Worm (Caenorhabditis elegans) whole organism, L1 larva: ENCODE results near the gene H34I24.1.

Source experiments
- C34B4.2 ChIP-seq: sonication (generic microtip); optimal IDR thresholded peaks from 2 replicates; lab custom pipeline; 2017; ENCODE audit warnings: mild to moderate bottlenecking, missing genetic modification characterization, missing compliant biosample characterization
- aly-2 ChIP-seq: fragments of 150-350 bp; optimal IDR thresholded peaks from 2 replicates; lab custom pipeline; 2014; ENCODE audit warnings: missing biosample characterization, missing genetic modification characterization
- blmp-1 ChIP-seq: fragments of 150-350 bp; optimal IDR thresholded peaks from 2 replicates; lab custom pipeline; 2014; ENCODE audit warnings: missing biosample characterization, missing genetic modification characterization
- ceh-8 ChIP-seq: fragments of 200-800 bp; sonication (Bioruptor generic); optimal IDR thresholded peaks from 2 replicates; lab custom pipeline; 2018; ENCODE audit warnings: mild to moderate bottlenecking, missing genetic modification characterization, moderate library complexity, missing compliant biosample characterization
- ceh-82 ChIP-seq, 3 experiments: fragments of 150-350 bp in 1 of 3; sonication (generic microtip) in 2 of 3; optimal IDR thresholded peaks; 2 replicates each; lab custom pipeline; 2014 to 2017; ENCODE audit warnings: missing biosample characterization in 3 of 3, missing genetic modification characterization in 3 of 3
- ceh-90 ChIP-seq: sonication (generic microtip); optimal IDR thresholded peaks from 2 replicates; lab custom pipeline; 2016; ENCODE audit warnings: missing genetic modification characterization, missing compliant biosample characterization
- ces-1 ChIP-seq: fragments of 150-350 bp; optimal IDR thresholded peaks from 2 replicates; lab custom pipeline; 2014; ENCODE audit warnings: missing biosample characterization, missing genetic modification reagents, missing genetic modification characterization
- dpl-1 ChIP-seq, 3 experiments: fragments of 150-350 bp in 2 of 3; sonication (generic microtip) in 1 of 3; optimal IDR thresholded peaks; 2 replicates each; lab custom pipeline; 2014 to 2017; ENCODE audit warnings: missing biosample characterization in 3 of 3, missing genetic modification characterization in 3 of 3, missing genetic modification reagents in 3 of 3
- efl-1 ChIP-seq, 4 experiments: fragments of 150-350 bp; optimal IDR thresholded peaks in 3 of 4; peaks in 1 of 4; 1 replicate in 1 of 4; 2 replicates in 3 of 4; lab custom pipeline; 2014; ENCODE audit warnings: missing biosample characterization in 2 of 4, missing genetic modification characterization in 2 of 4, missing genetic modification reagents in 2 of 4
- egl-27 ChIP-seq, 2 experiments: fragments of 150-350 bp in 1 of 2; sonication (generic microtip); optimal IDR thresholded peaks; 3 replicates each; lab custom pipeline; 2017 to 2018; ENCODE audit warnings: missing biosample characterization in 2 of 2, missing genetic modification characterization in 2 of 2, missing genetic modification reagents in 2 of 2
- elt-2 ChIP-seq: sonication (generic microtip); optimal IDR thresholded peaks from 2 replicates; lab custom pipeline; 2016; ENCODE audit warnings: missing genetic modification characterization, mild to moderate bottlenecking, inconsistent platforms, missing compliant biosample characterization, missing genetic modification reagents
- elt-3 ChIP-seq, 6 experiments: fragments of 150-350 bp in 1 of 6; sonication (generic microtip); optimal IDR thresholded peaks; 2 replicates each; lab custom pipeline; 2017 to 2018; ENCODE audit warnings: missing biosample characterization in 6 of 6, missing genetic modification characterization in 6 of 6, inconsistent platforms in 1 of 6
- fkh-8 ChIP-seq: sonication (generic microtip); optimal IDR thresholded peaks from 2 replicates; lab custom pipeline; 2016; ENCODE audit warnings: mild to moderate bottlenecking, missing genetic modification characterization, missing compliant biosample characterization
- grh-1 ChIP-seq: fragments of 200-800 bp; sonication (Bioruptor generic); IDR thresholded peaks from 2 replicates; pipeline ENCODE4 v1.3.6; 2022; ENCODE audit warnings: missing genetic modification reagents, missing genetic modification characterization, missing compliant biosample characterization
- hlh-17 ChIP-seq: fragments of 200-800 bp; sonication (Bioruptor generic); optimal IDR thresholded peaks from 2 replicates; lab custom pipeline; 2018; ENCODE audit warnings: missing genetic modification characterization, mild to moderate bottlenecking, missing compliant biosample characterization, moderate library complexity, borderline replicate concordance
- hlh-4 ChIP-seq: sonication (generic microtip); optimal IDR thresholded peaks from 2 replicates; lab custom pipeline; 2016; ENCODE audit warnings: mild to moderate bottlenecking, missing genetic modification characterization, missing compliant biosample characterization
- hpl-2 ChIP-seq: fragments of 150-350 bp; optimal IDR thresholded peaks from 2 replicates; lab custom pipeline; 2014; ENCODE audit warnings: missing biosample characterization, missing genetic modification reagents, missing genetic modification characterization
- isw-1 ChIP-seq: fragments of 200-800 bp; sonication (Bioruptor generic); IDR thresholded peaks from 2 replicates; pipeline ENCODE4 v1.3.6; 2022; ENCODE audit warnings: missing genetic modification characterization, missing compliant biosample characterization
- jun-1 ChIP-seq: fragments of 150-350 bp; optimal IDR thresholded peaks from 2 replicates; lab custom pipeline; 2014; ENCODE audit warnings: missing biosample characterization, missing genetic modification reagents, missing genetic modification characterization
- lin-14 ChIP-seq: fragments of 200-800 bp; sonication (Bioruptor generic); optimal IDR thresholded peaks from 2 replicates; lab custom pipeline; 2018; ENCODE audit warnings: mild to moderate bottlenecking, missing genetic modification characterization, moderate library complexity, missing compliant biosample characterization
- lin-15B ChIP-seq: fragments of 150-350 bp; sonication (generic microtip); optimal IDR thresholded peaks from 3 replicates; lab custom pipeline; 2014; ENCODE audit warnings: missing biosample characterization, missing genetic modification characterization
- lin-35 ChIP-seq, 2 experiments: fragments of 150-350 bp; optimal IDR thresholded peaks; 2 replicates each; lab custom pipeline; 2014; ENCODE audit warnings: missing biosample characterization in 2 of 2, missing genetic modification characterization in 2 of 2, missing genetic modification reagents in 2 of 2
- lin-39 ChIP-seq: fragments of 150-350 bp; optimal IDR thresholded peaks from 2 replicates; lab custom pipeline; 2014; ENCODE audit warnings: missing biosample characterization, missing genetic modification reagents, missing genetic modification characterization
- lir-3 ChIP-seq: sonication (generic microtip); optimal IDR thresholded peaks from 2 replicates; lab custom pipeline; 2016; ENCODE audit warnings: mild to moderate bottlenecking, missing genetic modification characterization, moderate library complexity, missing compliant biosample characterization; ENCODE audit not compliant: poor library complexity
- lsy-2 ChIP-seq, 2 experiments: fragments of 150-350 bp; optimal IDR thresholded peaks; 2 replicates each; lab custom pipeline; 2014; ENCODE audit warnings: missing biosample characterization in 2 of 2, missing genetic modification characterization in 2 of 2
- mdl-1 ChIP-seq, 2 experiments: fragments of 150-350 bp; optimal IDR thresholded peaks; 2 replicates each; lab custom pipeline; 2014 to 2017; ENCODE audit warnings: missing biosample characterization in 2 of 2, missing genetic modification characterization in 2 of 2, inconsistent platforms in 1 of 2
- mef-2 ChIP-seq: fragments of 150-350 bp; optimal IDR thresholded peaks from 2 replicates; lab custom pipeline; 2014; ENCODE audit warnings: missing biosample characterization, missing genetic modification characterization
- nhr-11 ChIP-seq: fragments of 150-350 bp; optimal IDR thresholded peaks from 2 replicates; lab custom pipeline; 2014; ENCODE audit warnings: missing biosample characterization, missing genetic modification characterization
- nhr-19 ChIP-seq: fragments of 200-800 bp; sonication (Bioruptor generic); conservative IDR thresholded peaks from 2 replicates; pipeline ENCODE4 v1.3.6; 2022; ENCODE audit warnings: missing genetic modification characterization, missing compliant biosample characterization
- nhr-47 ChIP-seq: sonication (generic microtip); optimal IDR thresholded peaks from 2 replicates; lab custom pipeline; 2016; ENCODE audit warnings: mild to moderate bottlenecking, missing genetic modification characterization, moderate library complexity, missing compliant biosample characterization
- nhr-71 ChIP-seq: sonication (generic microtip); optimal IDR thresholded peaks from 2 replicates; lab custom pipeline; 2016; ENCODE audit warnings: mild to moderate bottlenecking, missing genetic modification characterization, moderate library complexity, missing compliant biosample characterization
- nhr-77 ChIP-seq: fragments of 150-350 bp; optimal IDR thresholded peaks from 2 replicates; lab custom pipeline; 2014; ENCODE audit warnings: missing biosample characterization, missing genetic modification characterization
- nhr-84 ChIP-seq: sonication (generic microtip); optimal IDR thresholded peaks from 2 replicates; lab custom pipeline; 2017; ENCODE audit warnings: missing biosample characterization, missing genetic modification characterization
- nhr-85 ChIP-seq: sonication (generic microtip); peaks from one replicate; lab custom pipeline; 2016; ENCODE audit warnings: missing genetic modification characterization, inconsistent platforms, missing compliant biosample characterization
- snu-23 ChIP-seq: sonication (generic microtip); optimal IDR thresholded peaks from 2 replicates; lab custom pipeline; 2016; ENCODE audit warnings: missing genetic modification characterization, missing compliant biosample characterization
- sox-4 ChIP-seq: sonication (generic microtip); optimal IDR thresholded peaks from 2 replicates; lab custom pipeline; 2016; ENCODE audit warnings: missing genetic modification characterization, missing compliant biosample characterization
- swsn-7 ChIP-seq: sonication (generic microtip); optimal IDR thresholded peaks from 2 replicates; lab custom pipeline; 2016; ENCODE audit warnings: missing genetic modification characterization, missing compliant biosample characterization
- tbx-2 ChIP-seq: sonication (generic microtip); optimal IDR thresholded peaks from 2 replicates; lab custom pipeline; 2016; ENCODE audit warnings: missing genetic modification characterization, missing compliant biosample characterization
- unc-130 ChIP-seq: fragments of 150-350 bp; optimal IDR thresholded peaks from 2 replicates; lab custom pipeline; 2017; ENCODE audit warnings: missing biosample characterization, missing genetic modification characterization, inconsistent platforms
- vab-15 ChIP-seq: sonication (generic microtip); optimal IDR thresholded peaks from 2 replicates; lab custom pipeline; 2017; ENCODE audit warnings: missing genotype, mild to moderate bottlenecking, missing genetic modification characterization, missing compliant biosample characterization
- ztf-11 ChIP-seq, 2 experiments: sonication (generic microtip); optimal IDR thresholded peaks; 2 replicates each; lab custom pipeline; 2016 to 2017; ENCODE audit warnings: missing genetic modification characterization in 2 of 2, missing biosample characterization in 1 of 2, missing compliant biosample characterization in 1 of 2
- ztf-4 ChIP-seq: fragments of 150-350 bp; optimal IDR thresholded peaks from 2 replicates; lab custom pipeline; 2014; ENCODE audit warnings: missing biosample characterization, missing genetic modification characterization

H34I24.1 gene

DNA sequence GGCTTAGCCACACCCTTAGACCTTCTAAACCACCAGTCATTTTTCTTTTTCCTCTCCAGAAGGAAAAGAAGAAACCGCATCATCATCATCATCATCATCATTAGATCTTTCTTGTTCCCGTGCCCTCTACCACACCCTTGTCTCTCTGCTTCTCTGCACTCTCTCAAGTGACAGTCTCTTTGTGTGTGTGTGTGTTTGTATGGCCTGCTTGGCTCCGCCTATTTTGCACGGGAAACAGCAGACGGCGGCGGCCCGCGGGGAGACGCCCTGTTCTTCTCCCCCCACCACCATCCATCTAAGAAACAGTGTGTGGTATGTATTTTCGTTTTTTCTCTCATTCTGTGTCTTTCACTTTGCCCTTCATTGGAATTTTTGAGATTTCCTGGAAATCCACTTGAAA is 25.0 kb downstream of the H34I24.1 start (continued):
- TF ChIP-seq ztf-11 (tag; optimal IDR thresholded peaks at IDR 0.05; lab: Kevin White, UChicago) (no peak), nhr-77 (tag; lab: Kevin White, UChicago) (peak; percentile 64), nhr-84 (tag; lab: Kevin White, UChicago) (no peak), ceh-8 (GFP tag; lab: Kevin White, UChicago) (no peak), egl-27 (tag; optimal IDR thresholded peaks at IDR 0.05; lab: Kevin White, UChicago) (peak in 1 of 2 experiments; percentile 41), elt-2 (tag; lab: Kevin White, UChicago) (peak; percentile 41), nhr-47 (tag; lab: Kevin White, UChicago) (peak; percentile 61), ceh-90 (tag; lab: Kevin White, UChicago) (no peak), efl-1 (optimal IDR thresholded peaks at IDR 0.05; lab: Kevin White, UChicago) (peak; percentile 21 to 36), efl-1 (GFP tag; optimal IDR thresholded peaks at IDR 0.05 in 1 of 2; lab: Kevin White, UChicago) (peak in 1 of 2 experiments; percentile 1), grh-1 (GFP tag; lab: Robert Waterston, UW) (peak; percentile 73), isw-1 (GFP tag; lab: Robert Waterston, UW) (no peak), swsn-7 (tag; lab: Kevin White, UChicago) (peak; percentile 46), ceh-82 (tag; optimal IDR thresholded peaks at IDR 0.05; lab: Kevin White, UChicago) (peak in 1 of 3 experiments; percentile 19), snu-23 (peak; percentile 88), lin-39 (tag; lab: Kevin White, UChicago) (peak; percentile 39), fkh-8 (no peak), lin-15B (tag; lab: Kevin White, UChicago) (no peak), tbx-2 (tag; lab: Kevin White, UChicago) (peak; percentile 77), lir-3 (no peak), ztf-4 (peak; percentile 25), nhr-71 (peak; percentile 87), lin-14 (GFP tag; lab: Kevin White, UChicago) (peak; percentile 97), hlh-17 (GFP tag; lab: Kevin White, UChicago) (no peak), lin-35 (GFP tag; optimal IDR thresholded peaks at IDR 0.05; lab: Kevin White, UChicago) (peak; percentile 14 to 77), lsy-2 (tag; optimal IDR thresholded peaks at IDR 0.05; lab: Kevin White, UChicago) (peak; percentile 35 to 67), ces-1 (GFP tag; lab: Kevin White, UChicago) (no peak), unc-130 (tag; lab: Kevin White, UChicago) (peak; percentile 16)

DNA sequence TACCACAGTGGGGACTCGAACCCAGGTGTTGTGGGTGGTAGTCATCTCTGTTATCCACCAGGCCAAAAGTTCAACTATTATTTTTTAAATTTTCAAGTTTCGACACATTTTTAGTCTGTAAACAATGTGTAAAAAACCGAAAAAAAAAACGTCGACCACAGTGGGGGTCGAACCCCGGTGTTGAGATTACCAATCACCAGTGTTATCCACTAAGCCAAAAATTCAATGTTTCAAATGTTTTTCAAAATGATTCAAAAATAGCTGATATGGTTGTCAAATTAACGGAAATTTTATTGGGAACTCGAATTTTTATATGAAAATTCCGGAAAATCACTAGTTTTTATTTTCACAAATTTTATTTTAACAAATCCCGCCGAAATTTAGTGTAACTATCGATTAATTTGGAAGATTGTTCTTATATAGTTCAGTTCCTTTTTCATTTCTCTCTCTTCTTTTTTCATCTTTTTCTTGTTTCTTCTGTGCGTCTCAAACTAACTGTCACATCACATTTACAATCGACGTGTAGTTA is 26.3 kb downstream of the H34I24.1 start:
- TF ChIP-seq sox-4 (tag; lab: Kevin White, UChicago) (no peak), hpl-2 (GFP tag; lab: Kevin White, UChicago) (no peak), blmp-1 (tag; lab: Kevin White, UChicago) (peak; percentile 26), nhr-85 (tag; lab: Kevin White, UChicago) (peak; percentile 70), efl-1 (optimal IDR thresholded peaks at IDR 0.05; lab: Kevin White, UChicago) (no peak), efl-1 (GFP tag; optimal IDR thresholded peaks at IDR 0.05 in 1 of 2; lab: Kevin White, UChicago) (peak in 1 of 2 experiments; percentile 59)
- TF ChIP-seq, all 84 proteins: peak for 3

DNA sequence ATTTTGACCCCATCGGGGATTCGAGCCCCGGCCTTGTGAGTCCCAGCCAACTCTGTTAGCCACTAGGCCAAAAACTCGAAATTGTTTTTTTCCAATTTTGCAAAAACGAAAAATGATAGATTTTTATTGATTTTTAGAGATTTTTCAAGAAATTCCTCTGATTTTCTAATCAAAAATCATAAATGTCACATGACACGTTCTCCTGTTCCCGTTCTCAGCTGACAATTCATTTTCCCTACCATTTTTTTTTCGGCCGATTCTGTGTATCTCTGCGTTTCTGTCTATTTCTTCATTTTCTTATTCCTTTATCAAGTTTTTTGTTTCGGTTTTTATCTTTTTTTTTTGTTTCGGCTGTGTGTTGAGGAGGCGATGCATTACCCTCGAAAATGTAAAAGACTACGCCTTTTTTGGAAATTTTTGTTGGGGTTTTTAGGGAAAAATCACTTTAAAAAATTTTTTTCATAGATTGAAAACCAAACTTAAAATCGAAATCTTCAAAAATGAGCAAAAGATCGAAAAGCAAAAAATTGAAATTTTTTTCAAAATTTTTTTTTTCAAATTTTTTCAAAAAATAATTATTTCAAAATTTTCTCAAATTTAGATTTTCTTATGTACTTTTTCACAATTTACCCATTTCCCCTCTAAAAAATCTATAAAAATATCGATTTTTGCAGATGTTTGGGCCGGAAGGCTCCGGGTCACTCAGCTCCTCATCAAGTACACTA is 27.5 kb downstream of the H34I24.1 start, which contains the start of gene klf-1:
Gene klf-1, plus strand, starts transcription at position 675 of the 725 bp plus-strand sequence.
- TF ChIP-seq nhr-19 (GFP tag; lab: Robert Waterston, UW) (no peak), efl-1 (optimal IDR thresholded peaks at IDR 0.05; lab: Kevin White, UChicago) (no peak), efl-1 (GFP tag; optimal IDR thresholded peaks at IDR 0.05 in 1 of 2; lab: Kevin White, UChicago) (peak in 1 of 2 experiments; percentile 60), egl-27 (tag; optimal IDR thresholded peaks at IDR 0.05; lab: Kevin White, UChicago) (no peak), nhr-11 (tag; lab: Kevin White, UChicago) (no peak), nhr-85 (tag; lab: Kevin White, UChicago) (peak; percentile 78), mef-2 (tag; lab: Kevin White, UChicago) (no peak), mdl-1 (tag; optimal IDR thresholded peaks at IDR 0.05; lab: Kevin White, UChicago) (peak in 1 of 2 experiments; percentile 16), elt-2 (tag; lab: Kevin White, UChicago) (peak; percentile 30), hlh-4 (tag; lab: Kevin White, UChicago) (no peak), C34B4.2 (tag; lab: Kevin White, UChicago) (no peak), lin-35 (GFP tag; optimal IDR thresholded peaks at IDR 0.05; lab: Kevin White, UChicago) (peak in 1 of 2 experiments; percentile 6), nhr-84 (tag; lab: Kevin White, UChicago) (no peak), blmp-1 (tag; lab: Kevin White, UChicago) (peak; percentile 63), jun-1 (tag; lab: Kevin White, UChicago) (no peak), lsy-2 (tag; optimal IDR thresholded peaks at IDR 0.05; lab: Kevin White, UChicago) (peak in 1 of 2 experiments; percentile 15), aly-2 (no peak), elt-3 (tag; optimal IDR thresholded peaks at IDR 0.05; lab: Kevin White, UChicago) (peak in 1 of 6 experiments; percentile 3), isw-1 (GFP tag; lab: Robert Waterston, UW) (no peak), lin-14 (GFP tag; lab: Kevin White, UChicago) (peak; percentile 36), dpl-1 (GFP tag; optimal IDR thresholded peaks at IDR 0.05; lab: Kevin White, UChicago) (no peak), vab-15 (tag; lab: Kevin White, UChicago) (no peak), grh-1 (GFP tag; lab: Robert Waterston, UW) (no peak), ceh-82 (tag; optimal IDR thresholded peaks at IDR 0.05; lab: Kevin White, UChicago) (no peak)
